Worm (Caenorhabditis elegans) whole organism, mixed stage, embryonic: ENCODE measurements around the gene jbts-14.

ENCODE experiments used
- drap-1 ChIP-seq: fragments of 200-800 bp; sonication (Bioruptor generic); optimal IDR thresholded peaks from 3 replicates; lab custom pipeline; 2018; ENCODE audit warnings: mild to moderate bottlenecking, missing genetic modification characterization, missing compliant biosample characterization
- elt-1 ChIP-seq: sonication (generic microtip); optimal IDR thresholded peaks from 2 replicates; lab custom pipeline; 2017; ENCODE audit warnings: missing genetic modification characterization, mild to moderate bottlenecking, missing compliant biosample characterization, antibody characterized with exemption, moderate library complexity, borderline replicate concordance; ENCODE audit not compliant: insufficient read depth
- flh-1 ChIP-seq: fragments of 200-800 bp; sonication (Bioruptor generic); optimal IDR thresholded peaks from 2 replicates; lab custom pipeline; 2018; ENCODE audit warnings: mild to moderate bottlenecking, missing genetic modification characterization, moderate library complexity, missing compliant biosample characterization
- ham-2 ChIP-seq: fragments of 200-800 bp; sonication (Bioruptor generic); optimal IDR thresholded peaks from 2 replicates; lab custom pipeline; 2018; ENCODE audit warnings: mild to moderate bottlenecking, missing genetic modification characterization, missing compliant biosample characterization
- lin-13 ChIP-seq: fragments of 150-350 bp; optimal IDR thresholded peaks from 2 replicates; lab custom pipeline; 2014; ENCODE audit warnings: missing biosample characterization, missing genetic modification characterization
- nhr-12 ChIP-seq: fragments of 150-350 bp; optimal IDR thresholded peaks from 2 replicates; lab custom pipeline; 2014; ENCODE audit warnings: missing biosample characterization, missing genetic modification characterization
- nhr-237 ChIP-seq: fragments of 150-350 bp; optimal IDR thresholded peaks from 2 replicates; lab custom pipeline; 2014; ENCODE audit warnings: missing biosample characterization, missing genetic modification characterization
- pha-4 ChIP-seq: fragments of 150-350 bp; optimal IDR thresholded peaks from 2 replicates; lab custom pipeline; 2018; ENCODE audit warnings: missing biosample characterization, missing genetic modification reagents, missing genetic modification characterization
- snpc-4 ChIP-seq: fragments of 150-350 bp; optimal IDR thresholded peaks from 2 replicates; lab custom pipeline; 2014; ENCODE audit warnings: missing biosample characterization, missing genetic modification characterization
- sptf-1 ChIP-seq: sonication (generic microtip); optimal IDR thresholded peaks from 2 replicates; lab custom pipeline; 2017; ENCODE audit warnings: mild to moderate bottlenecking, missing genetic modification characterization, moderate library complexity, missing compliant biosample characterization
- unc-39 ChIP-seq: fragments of 150-350 bp; optimal IDR thresholded peaks from 2 replicates; lab custom pipeline; 2014; ENCODE audit warnings: missing biosample characterization, missing genetic modification characterization
- unc-62 ChIP-seq: fragments of 150-350 bp; optimal IDR thresholded peaks from 2 replicates; lab custom pipeline; 2014; ENCODE audit warnings: missing biosample characterization, missing genetic modification reagents, missing genetic modification characterization
- zip-8 ChIP-seq: fragments of 150-350 bp; optimal IDR thresholded peaks from 2 replicates; lab custom pipeline; 2014; ENCODE audit warnings: missing biosample characterization, missing genetic modification characterization
- ztf-11 ChIP-seq: fragments of 150-350 bp; optimal IDR thresholded peaks from 2 replicates; lab custom pipeline; 2014; ENCODE audit warnings: missing biosample characterization, missing genetic modification characterization

DNA sequence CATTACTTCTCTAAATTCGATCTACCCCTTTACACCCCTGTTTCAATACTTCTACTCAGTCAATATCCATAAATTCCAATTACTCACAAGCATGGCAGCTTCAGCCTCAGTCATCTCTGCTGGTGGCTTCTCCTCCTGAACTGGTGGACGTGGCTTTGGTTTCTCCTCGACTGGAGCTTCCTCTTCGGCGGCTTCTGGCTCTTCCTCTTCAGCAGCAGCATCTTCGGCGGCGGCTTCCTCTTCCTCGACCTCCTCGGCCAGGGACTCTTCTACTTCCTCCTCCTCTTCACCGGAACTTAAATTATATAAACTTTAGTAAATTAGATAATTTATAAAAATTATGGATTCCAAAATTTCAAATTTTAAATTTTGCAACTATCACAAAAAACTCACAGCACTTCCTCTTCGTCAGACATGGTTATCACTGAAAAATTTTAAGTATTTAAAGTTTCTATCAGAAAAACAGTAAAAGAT lies 19.1 kb downstream of the jbts-14 start, which contains the start of gene tnt-2:
- TF ChIP-seq pha-4 (tag; lab: Kevin White, UChicago) (no peak), zip-8 (no peak), ztf-11 (tag; lab: Kevin White, UChicago) (no peak), lin-13 (tag; lab: Kevin White, UChicago) (no peak), snpc-4 (tag; lab: Kevin White, UChicago) (no peak), unc-62 (GFP tag; lab: Kevin White, UChicago) (no peak), flh-1 (GFP tag; lab: Kevin White, UChicago) (no peak), unc-39 (tag; lab: Kevin White, UChicago) (no peak), nhr-12 (no peak), sptf-1 (tag; lab: Kevin White, UChicago) (no peak), drap-1 (GFP tag; lab: Kevin White, UChicago) (no peak), nhr-237 (tag; lab: Kevin White, UChicago) (no peak), ham-2 (no peak), elt-1 (no peak)
